In the genomic region with DNA sequence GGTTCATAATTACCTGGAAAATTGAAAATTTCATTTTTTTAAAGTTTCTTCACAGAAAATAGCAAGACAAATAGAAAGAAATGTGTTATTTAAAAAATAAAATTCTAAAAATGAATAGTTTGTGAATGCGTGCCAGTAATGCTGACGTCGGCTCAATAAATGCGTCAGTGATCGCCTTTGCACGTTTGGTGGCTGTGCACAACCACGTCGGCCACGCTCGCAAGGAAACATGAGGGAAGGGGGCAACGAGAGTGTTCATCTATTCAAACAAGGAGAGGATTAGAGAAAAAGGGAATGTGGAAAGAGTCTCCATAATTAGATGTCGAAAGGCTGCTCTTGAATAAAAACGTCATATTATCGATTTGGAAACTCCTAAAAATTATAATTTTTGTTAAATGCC, we compare ENCODE assay signal across 1 worm cellular context.
TF ChIP-seq lines count a peak whose summit lies in the region.

Gene uggt-1, minus strand, starts transcription at position 13 of the 400 bp plus-strand sequence.

TF ChIP-seq in whole organism, L4 larva, 104 proteins besides CTCF, POLR2A, EP300 and RAD21 (continued from another document):
- TF ChIP-seq nhr-77 (tag; optimal IDR thresholded peaks at IDR 0.05; lab: Kevin White, UChicago) = peak; percentile 92
- TF ChIP-seq F49E8.2 (tag; optimal IDR thresholded peaks at IDR 0.05; lab: Kevin White, UChicago; ENCODE audit: borderline replicate concordance) = no peak
- peak; percentile 43 for TF ChIP-seq zfp-2 (tag; optimal IDR thresholded peaks at IDR 0.05; lab: Kevin White, UChicago)
- TF ChIP-seq snpc-1.2 (GFP tag; IDR thresholded peaks at IDR 0.05; lab: Robert Waterston, UW) = no peak
- TF ChIP-seq Y75B8A.6 (GFP tag; IDR thresholded peaks at IDR 0.05; lab: Robert Waterston, UW) = no peak
- no peak for TF ChIP-seq cey-2 (tag; optimal IDR thresholded peaks at IDR 0.05; lab: Kevin White, UChicago; ENCODE audit: borderline replicate concordance, insufficient read depth)
- peak; percentile 79 for TF ChIP-seq arid-1 (GFP tag; conservative IDR thresholded peaks at IDR 0.05; lab: Robert Waterston, UW)
- peak; percentile 80 for TF ChIP-seq egl-43 (GFP tag; IDR thresholded peaks at IDR 0.05; lab: Robert Waterston, UW)
- TF ChIP-seq Y48G9A.11 (GFP tag; IDR thresholded peaks at IDR 0.05; lab: Robert Waterston, UW) = no peak
- peak; percentile 95 for TF ChIP-seq mxl-3 (GFP tag; optimal IDR thresholded peaks at IDR 0.05; lab: Kevin White, UChicago)
- TF ChIP-seq duxl-1 (tag; optimal IDR thresholded peaks at IDR 0.05; lab: Kevin White, UChicago; ENCODE audit: poor library complexity) = peak; percentile 64
- peak; percentile 43 for TF ChIP-seq zip-2 (tag; optimal IDR thresholded peaks at IDR 0.05; lab: Kevin White, UChicago)
- peak; percentile 94 for TF ChIP-seq aha-1 (tag; lab: Kevin White, UChicago)
- peak; percentile 19 for TF ChIP-seq nhr-10 (tag; optimal IDR thresholded peaks at IDR 0.05; lab: Kevin White, UChicago)
- TF ChIP-seq dve-1 (tag; optimal IDR thresholded peaks at IDR 0.05; lab: Kevin White, UChicago; ENCODE audit: insufficient read depth) = peak; percentile 99
- TF ChIP-seq daf-16 (GFP tag; optimal IDR thresholded peaks at IDR 0.05; lab: Kevin White, UChicago) = no peak
- TF ChIP-seq daf-16 (tag; optimal IDR thresholded peaks at IDR 0.05; lab: Kevin White, UChicago) = peak; percentile 82
- TF ChIP-seq madf-5 (GFP tag; IDR thresholded peaks at IDR 0.05; lab: Robert Waterston, UW) = no peak
- no peak for TF ChIP-seq set-16 (GFP tag; IDR thresholded peaks at IDR 0.05; lab: Robert Waterston, UW)
- TF ChIP-seq ceh-28 (tag; optimal IDR thresholded peaks at IDR 0.05; lab: Kevin White, UChicago) = peak; percentile 43
- TF ChIP-seq fos-1 (tag; optimal IDR thresholded peaks at IDR 0.05; lab: Kevin White, UChicago) = no peak
- TF ChIP-seq mdl-1 (tag; optimal IDR thresholded peaks at IDR 0.05; lab: Kevin White, UChicago) = peak in 1 of 2 experiments; percentile 92
- no peak for TF ChIP-seq lir-3 (tag; optimal IDR thresholded peaks at IDR 0.05; lab: Kevin White, UChicago)
- no peak for TF ChIP-seq nhr-76 (tag; optimal IDR thresholded peaks at IDR 0.05; lab: Kevin White, UChicago)
- TF ChIP-seq skn-1 (tag; optimal IDR thresholded peaks at IDR 0.05; lab: Kevin White, UChicago) = no peak
- TF ChIP-seq Y5F2A.4 (GFP tag; optimal IDR thresholded peaks at IDR 0.05; lab: Kevin White, UChicago) = no peak
- peak in 1 of 2 experiments; percentile 98 for TF ChIP-seq unc-62 (GFP tag; optimal IDR thresholded peaks at IDR 0.05 in 1 of 2; lab: Kevin White, UChicago)
- TF ChIP-seq unc-62 (tag; optimal IDR thresholded peaks at IDR 0.05; lab: Kevin White, UChicago) = no peak
- peak; percentile 69; the same call in 1 of the 2 replicates for TF ChIP-seq pha-4 (GFP tag; IDR thresholded peaks at IDR 0.05; lab: Robert Waterston, UW)
- TF ChIP-seq pha-4 (tag; optimal IDR thresholded peaks at IDR 0.05; lab: Kevin White, UChicago) = no peak
- TF ChIP-seq nhr-42 (GFP tag; IDR thresholded peaks at IDR 0.05; lab: Robert Waterston, UW) = 0 out of 2 replicates have a peak, but pooled peaks have one; percentile 75
